Fruit fly (Drosophila melanogaster): ENCODE data around the gene SrpRbeta.

DNA sequence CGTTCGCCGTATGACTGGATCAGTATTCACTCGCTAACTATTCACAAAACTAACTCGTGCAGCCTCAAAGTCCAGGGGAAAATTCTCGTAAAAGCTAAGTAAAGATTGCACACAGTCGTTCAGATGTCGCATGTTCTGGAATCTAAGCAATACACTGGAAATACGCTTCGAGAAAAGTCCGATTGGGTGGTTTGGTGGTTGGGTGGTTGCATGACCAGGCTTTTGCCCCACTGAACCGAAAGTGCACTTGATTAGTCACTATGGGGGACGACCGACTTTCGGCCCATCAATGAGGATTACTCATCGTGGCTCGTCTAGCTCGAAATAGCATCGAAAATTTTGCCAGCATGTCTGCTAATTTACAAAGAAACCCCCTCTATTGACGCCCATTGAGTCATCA is 39.7 kb downstream of the SrpRbeta start:
- no peak for TF ChIP-seq CG34406 (GFP tag; optimal IDR thresholded peaks at IDR 0.05)
- no peak for TF ChIP-seq Eip75B (GFP tag; optimal IDR thresholded peaks at IDR 0.05)
- TF ChIP-seq CG8632 (GFP tag; optimal IDR thresholded peaks at IDR 0.05): no peak
- no peak for TF ChIP-seq fkh (GFP tag; optimal IDR thresholded peaks at IDR 0.05)
- TF ChIP-seq CG6854 (GFP tag; optimal IDR thresholded peaks at IDR 0.05): no peak
- no peak for TF ChIP-seq salr (GFP tag; optimal IDR thresholded peaks at IDR 0.05)
- no peak for TF ChIP-seq CG1621 (tag; optimal IDR thresholded peaks at IDR 0.05)
- no peak for TF ChIP-seq OdsH (GFP tag; optimal IDR thresholded peaks at IDR 0.05)
- no peak for TF ChIP-seq fd59A (GFP tag; optimal IDR thresholded peaks at IDR 0.05)
- TF ChIP-seq CG10669 (GFP tag; optimal IDR thresholded peaks at IDR 0.05): no peak
- no peak for TF ChIP-seq esn (GFP tag; optimal IDR thresholded peaks at IDR 0.05)
- no peak for TF ChIP-seq topi (GFP tag; optimal IDR thresholded peaks at IDR 0.05)
- no peak for TF ChIP-seq pdm3 (GFP tag; optimal IDR thresholded peaks at IDR 0.05)
- TF ChIP-seq dsx (GFP tag; optimal IDR thresholded peaks at IDR 0.05; ENCODE audit: poor library complexity, severe bottlenecking): no peak

Measured in whole organism, prepupa.